Worm (Caenorhabditis elegans) whole organism, L2 larva: ENCODE data around the gene dsb-2.

ENCODE experiments used
- ZK546.5 ChIP-seq: sonication (generic microtip); optimal IDR thresholded peaks from 2 replicates; lab custom pipeline; 2017; ENCODE audit warnings: missing biosample characterization, missing genetic modification characterization
- ama-1 ChIP-seq: fragments of 150-350 bp; optimal IDR thresholded peaks from 2 replicates; lab custom pipeline; 2018; ENCODE audit warnings: inconsistent platforms
- ceh-82 ChIP-seq: fragments of 150-350 bp; optimal IDR thresholded peaks from 2 replicates; lab custom pipeline; 2014; ENCODE audit warnings: missing biosample characterization, missing genetic modification characterization
- lin-13 ChIP-seq: fragments of 150-350 bp; optimal IDR thresholded peaks from 2 replicates; lab custom pipeline; 2014; ENCODE audit warnings: missing biosample characterization, missing genetic modification reagents, missing genetic modification characterization
- mab-5 ChIP-seq: fragments of 150-350 bp; optimal IDR thresholded peaks from 2 replicates; lab custom pipeline; 2014; ENCODE audit warnings: missing biosample characterization, missing genetic modification characterization
- mdl-1 ChIP-seq, 2 experiments: fragments of 150-350 bp in 1 of 2; sonication (generic microtip) in 1 of 2; optimal IDR thresholded peaks; 2 replicates each; lab custom pipeline; 2017; ENCODE audit warnings: missing biosample characterization in 2 of 2, missing genetic modification characterization in 2 of 2
- nhr-11 ChIP-seq: fragments of 150-350 bp; optimal IDR thresholded peaks from 2 replicates; lab custom pipeline; 2014; ENCODE audit warnings: missing biosample characterization, missing genetic modification characterization
- nhr-12 ChIP-seq: fragments of 150-350 bp; optimal IDR thresholded peaks from 2 replicates; lab custom pipeline; 2014; ENCODE audit warnings: missing biosample characterization, missing genetic modification characterization
- nhr-237 ChIP-seq: fragments of 150-350 bp; optimal IDR thresholded peaks from 2 replicates; lab custom pipeline; 2014; ENCODE audit warnings: missing biosample characterization, missing genetic modification characterization
- sma-3 ChIP-seq: sonication (generic microtip); optimal IDR thresholded peaks from 2 replicates; lab custom pipeline; 2016; ENCODE audit warnings: missing genetic modification reagents, missing genetic modification characterization, missing compliant biosample characterization
- sma-9 ChIP-seq, 2 experiments: fragments of 150-350 bp in 1 of 2; sonication (generic microtip) in 1 of 2; optimal IDR thresholded peaks; 2 replicates each; lab custom pipeline; 2014 to 2016; ENCODE audit warnings: missing genetic modification characterization in 2 of 2, mild to moderate bottlenecking in 1 of 2, missing biosample characterization in 1 of 2, missing compliant biosample characterization in 1 of 2, missing genetic modification reagents in 1 of 2, moderate library complexity in 1 of 2
- snpc-4 ChIP-seq: fragments of 150-350 bp; optimal IDR thresholded peaks from 2 replicates; lab custom pipeline; 2014; ENCODE audit warnings: missing biosample characterization, missing genetic modification characterization
- ztf-1 ChIP-seq: fragments of 200-800 bp; sonication (Bioruptor generic); conservative IDR thresholded peaks from 2 replicates; pipeline ENCODE4 v1.3.6; 2022; ENCODE audit warnings: missing genetic modification characterization, missing compliant biosample characterization
- ztf-11 ChIP-seq: sonication (generic microtip); optimal IDR thresholded peaks from 2 replicates; lab custom pipeline; 2017; ENCODE audit warnings: missing biosample characterization, missing genetic modification characterization

ce11 chrII:14455332-14455731 lies 44.4 kb downstream of the dsb-2 start, which contains the start of gene dmsr-6:
- TF ChIP-seq snpc-4 = no peak
- TF ChIP-seq ztf-11 (tag; lab: Kevin White, UChicago) = no peak
- no peak for TF ChIP-seq ztf-1 (GFP tag; lab: Robert Waterston, UW)
- no peak for TF ChIP-seq ceh-82
- TF ChIP-seq ZK546.5 (tag; lab: Kevin White, UChicago) = no peak
- no peak for TF ChIP-seq sma-3 (GFP tag; lab: Kevin White, UChicago)
- no peak for TF ChIP-seq lin-13
- TF ChIP-seq ama-1 (lab: Kevin White, UChicago) = no peak
- no peak for TF ChIP-seq sma-9 (GFP tag; optimal IDR thresholded peaks at IDR 0.05; lab: Kevin White, UChicago)
- TF ChIP-seq sma-9 (tag; optimal IDR thresholded peaks at IDR 0.05; lab: Kevin White, UChicago) = no peak
- no peak for TF ChIP-seq mab-5 (tag; lab: Kevin White, UChicago)
- TF ChIP-seq nhr-237 (tag; lab: Kevin White, UChicago) = no peak
- no peak for TF ChIP-seq nhr-12 (tag; lab: Kevin White, UChicago)
- TF ChIP-seq mdl-1 (tag; optimal IDR thresholded peaks at IDR 0.05; lab: Kevin White, UChicago) = no peak
- TF ChIP-seq nhr-11 (tag; lab: Kevin White, UChicago) = no peak
